Fruit fly (Drosophila melanogaster): ENCODE measurements around the gene Task7.

DNA sequence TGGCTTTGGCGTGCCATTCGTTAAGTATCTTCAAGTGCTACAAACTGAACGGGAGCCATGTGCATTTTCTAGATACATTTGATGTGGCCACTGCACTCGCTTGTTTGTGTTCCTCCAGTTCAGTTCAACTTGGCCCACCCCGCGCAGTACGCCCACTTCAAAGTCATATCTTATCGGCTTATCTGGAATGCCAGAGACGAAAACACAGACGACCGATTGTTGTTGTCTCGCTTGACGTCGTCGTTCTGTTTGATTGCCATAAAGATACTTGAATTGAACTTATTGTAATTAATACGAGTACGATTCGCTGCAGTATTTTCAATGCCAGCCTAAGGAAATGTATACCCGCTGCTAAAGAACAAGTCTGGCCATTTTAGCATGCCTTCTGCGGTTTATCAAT, 24.5 kb downstream of the Task7 start:
- TF ChIP-seq CG1620 (GFP tag; optimal IDR thresholded peaks at IDR 0.05): no peak
- no peak for TF ChIP-seq Hr96 (GFP tag; optimal IDR thresholded peaks at IDR 0.05)
- peak; percentile 79 for TF ChIP-seq cic (GFP tag; optimal IDR thresholded peaks at IDR 0.05)
- TF ChIP-seq CG7045 (GFP tag; optimal IDR thresholded peaks at IDR 0.05): no peak
- TF ChIP-seq bab1 (GFP tag; optimal IDR thresholded peaks at IDR 0.05): no peak
- TF ChIP-seq CG33017 (tag; optimal IDR thresholded peaks at IDR 0.05): no peak
- no peak for TF ChIP-seq toe (GFP tag; optimal IDR thresholded peaks at IDR 0.05)
- no peak for TF ChIP-seq CG7101 (tag; optimal IDR thresholded peaks at IDR 0.05)
- TF ChIP-seq CG5204 (GFP tag; optimal IDR thresholded peaks at IDR 0.05): no peak

All from whole organism, adult.